Fruit fly (Drosophila melanogaster): Measurements from ENCODE around the gene nSyb.
A peak's percentile ranks its signal among the peaks of the same experiment; 100 is the strongest.

dm6 chr3L:1683091-1683490 is 45.5 kb upstream of the nSyb start:
- peak; percentile 41 for TF ChIP-seq CG34367 (tag; optimal IDR thresholded peaks at IDR 0.05)
- peak; percentile 77 for TF ChIP-seq CG8159 (tag; optimal IDR thresholded peaks at IDR 0.05)
- TF ChIP-seq Ets98B (GFP tag; IDR thresholded peaks at IDR 0.05), result 0 out of 2 replicates have a peak, but pooled peaks have one; percentile 21
- TF ChIP-seq CG9948 (tag; optimal IDR thresholded peaks at IDR 0.05), result peak; percentile 63
- peak; percentile 26 for TF ChIP-seq CG8301 (tag; optimal IDR thresholded peaks at IDR 0.05)
- peak; percentile 57 for TF ChIP-seq CG14655 (GFP tag; optimal IDR thresholded peaks at IDR 0.05)
- TF ChIP-seq CG17806 (tag; optimal IDR thresholded peaks at IDR 0.05), result peak; percentile 64
- TF ChIP-seq CG15710 (tag; optimal IDR thresholded peaks at IDR 0.05), result peak; percentile 67

Measured in whole organism, pupa.